Fruit fly (Drosophila melanogaster): ENCODE results near the gene unc-45.

The unc-45 gene

DNA sequence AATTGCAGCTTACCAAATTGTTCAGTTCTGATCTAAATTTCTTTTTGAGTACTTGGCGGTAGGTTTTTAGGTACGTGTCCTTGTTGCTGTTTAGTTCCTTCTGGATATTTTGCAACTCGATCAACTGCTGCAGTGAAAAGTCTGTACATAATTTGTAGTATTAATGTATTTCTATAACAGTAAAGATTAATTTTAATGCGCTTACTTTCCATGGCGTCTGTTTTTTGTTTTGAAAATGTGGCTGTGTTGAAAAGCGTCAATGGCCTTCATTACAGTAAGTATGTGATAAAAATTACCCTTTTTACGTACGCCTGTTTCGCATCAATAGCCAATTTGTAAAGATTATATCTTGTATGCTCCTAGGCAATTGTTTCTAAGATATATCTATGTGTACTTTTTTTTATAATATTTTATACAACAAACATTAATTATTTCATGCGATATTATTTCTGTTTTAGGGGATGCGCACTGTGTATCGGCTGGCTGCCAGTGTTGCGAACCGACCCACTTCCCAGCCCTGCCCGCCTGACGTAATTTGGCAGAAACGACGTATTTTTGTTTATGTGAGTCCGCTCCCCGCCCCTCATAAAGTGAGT, 31.9 kb upstream of the unc-45 start, which contains the start of the genes Kmn2 and CG2698 (continued):
- TF ChIP-seq CG6276 (GFP tag; optimal IDR thresholded peaks at IDR 0.05), result peak; percentile 92
- TF ChIP-seq CG6163 (GFP tag; IDR thresholded peaks at IDR 0.05), result peak; percentile 98
- peak; percentile 94 for TF ChIP-seq net (GFP tag; optimal IDR thresholded peaks at IDR 0.05)
- peak; percentile 95 for TF ChIP-seq CG8319 (GFP tag; optimal IDR thresholded peaks at IDR 0.05)
- peak; percentile 94 for TF ChIP-seq Sox15 (GFP tag; optimal IDR thresholded peaks at IDR 0.05)
- TF ChIP-seq CG31627 (GFP tag; optimal IDR thresholded peaks at IDR 0.05), result peak; percentile 95
- TF ChIP-seq Eip75B (GFP tag; optimal IDR thresholded peaks at IDR 0.05), result peak; percentile 94
- TF ChIP-seq fd59A (GFP tag; optimal IDR thresholded peaks at IDR 0.05), result peak; percentile 90
- TF ChIP-seq CG8119 (GFP tag; IDR thresholded peaks at IDR 0.05), result peak; percentile 97
- no peak for TF ChIP-seq fkh (GFP tag; optimal IDR thresholded peaks at IDR 0.05)
- TF ChIP-seq Blimp-1 (GFP tag; optimal IDR thresholded peaks at IDR 0.05), result peak; percentile 90
- peak; percentile 97 for TF ChIP-seq CG10631 (GFP tag; optimal IDR thresholded peaks at IDR 0.05)
- peak; percentile 91 for TF ChIP-seq Ets21C (GFP tag; optimal IDR thresholded peaks at IDR 0.05)
- TF ChIP-seq vri (GFP tag; optimal IDR thresholded peaks at IDR 0.05), result peak; percentile 98
- peak; percentile 89 for TF ChIP-seq CG16779 (tag; optimal IDR thresholded peaks at IDR 0.05)
- peak; percentile 88 for TF ChIP-seq Lpt (GFP tag; optimal IDR thresholded peaks at IDR 0.05)
- peak; percentile 93 for TF ChIP-seq CG6854 (GFP tag; optimal IDR thresholded peaks at IDR 0.05)
- peak; percentile 98 for TF ChIP-seq CG3919 (GFP tag; optimal IDR thresholded peaks at IDR 0.05)
- peak; percentile 93 for TF ChIP-seq Hr39 (GFP tag; optimal IDR thresholded peaks at IDR 0.05)
- peak; percentile 97 for TF ChIP-seq CG8632 (GFP tag; optimal IDR thresholded peaks at IDR 0.05)
- peak; percentile 95 for TF ChIP-seq Hr4 (GFP tag; optimal IDR thresholded peaks at IDR 0.05)
- TF ChIP-seq Eip93F (GFP tag; optimal IDR thresholded peaks at IDR 0.05), result peak; percentile 86
- TF ChIP-seq CG15336 (GFP tag; IDR thresholded peaks at IDR 0.05), result peak; percentile 97
- TF ChIP-seq svp (GFP tag), result peak; percentile 98

DNA sequence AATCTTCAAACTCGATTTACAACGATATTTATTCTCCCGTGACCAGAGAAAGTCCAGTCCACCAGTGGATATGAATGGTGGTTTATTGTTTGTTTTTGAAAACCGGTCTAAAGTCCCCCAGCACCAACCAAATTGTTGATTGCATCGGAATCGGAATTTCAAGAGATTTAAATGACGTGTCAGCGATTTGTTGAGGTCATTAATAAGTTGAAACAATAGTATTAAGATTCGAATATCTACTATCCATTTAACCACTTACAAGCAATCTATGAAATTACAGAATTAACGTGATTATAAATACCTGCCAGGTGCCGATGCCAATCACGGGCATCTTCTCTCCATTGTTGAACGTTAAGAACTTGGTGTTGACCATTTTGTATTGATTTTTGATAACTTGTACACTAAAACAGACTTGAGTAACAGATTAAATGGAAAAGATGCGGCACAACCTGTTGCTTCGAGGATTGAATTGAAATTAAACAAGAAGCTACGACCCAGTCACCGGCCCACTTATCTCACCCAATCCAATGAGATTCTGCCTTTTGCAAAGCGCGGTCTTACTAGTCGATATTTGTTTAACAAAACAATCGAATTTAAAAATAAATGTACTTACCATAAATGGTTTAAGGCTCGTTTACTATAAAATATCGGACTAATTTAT, 25.4 kb upstream of the unc-45 start, which contains the start of gene CG2767:
CG2767 (minus strand) TSS at position 516 of the 661 bp plus-strand sequence.
- peak; percentile 76 for TF ChIP-seq svp (GFP tag)
- peak; percentile 40 for TF ChIP-seq esn (GFP tag; optimal IDR thresholded peaks at IDR 0.05)
- TF ChIP-seq spab (GFP tag; optimal IDR thresholded peaks at IDR 0.05), result no peak
- no peak for TF ChIP-seq CG34406 (GFP tag; optimal IDR thresholded peaks at IDR 0.05)
- TF ChIP-seq Ets96B (tag; optimal IDR thresholded peaks at IDR 0.05), result no peak
- TF ChIP-seq cyc (GFP tag; optimal IDR thresholded peaks at IDR 0.05), result no peak
- no peak for TF ChIP-seq CG8119 (GFP tag; IDR thresholded peaks at IDR 0.05)
- TF ChIP-seq dsx (GFP tag; optimal IDR thresholded peaks at IDR 0.05; ENCODE audit: poor library complexity, severe bottlenecking), result no peak
- no peak for TF ChIP-seq Sox15 (GFP tag; optimal IDR thresholded peaks at IDR 0.05)
- TF ChIP-seq CG15336 (GFP tag; IDR thresholded peaks at IDR 0.05), result 0 out of 2 replicates have a peak, but pooled peaks have one; percentile 4
- TF ChIP-seq pdm3 (GFP tag; optimal IDR thresholded peaks at IDR 0.05), result no peak
- TF ChIP-seq dac (GFP tag; optimal IDR thresholded peaks at IDR 0.05), result no peak
- TF ChIP-seq Eip78C (GFP tag), result peak; percentile 74

DNA sequence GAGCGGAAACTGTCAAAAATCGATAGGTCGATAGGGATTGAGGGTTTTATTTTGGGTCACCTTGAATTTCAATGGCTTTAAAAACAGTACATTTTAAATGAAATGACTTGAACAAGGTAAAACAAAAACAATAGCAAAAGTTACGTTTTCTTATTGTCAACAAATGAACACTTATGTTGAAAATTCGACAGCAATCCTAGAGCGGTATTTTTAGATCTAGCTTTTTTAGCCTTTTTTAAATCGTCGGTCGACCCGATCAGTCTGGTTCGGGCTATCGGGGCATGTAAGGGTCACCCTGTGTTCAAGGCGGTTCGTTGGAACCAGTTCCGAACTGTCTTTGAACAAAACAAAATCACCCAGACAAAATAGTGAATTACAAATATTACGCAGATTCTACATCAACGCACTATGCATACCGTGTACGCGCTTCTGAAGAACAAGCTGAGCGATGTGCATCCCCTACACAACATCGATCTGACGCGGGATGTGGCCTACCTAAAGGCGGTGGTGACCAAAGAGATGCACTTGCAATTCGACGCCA, 24.0 kb upstream of the unc-45 start, which contains the start of the genes CG11052 and CG3223:
CG11052 (minus strand) TSS at position 218 of the 541 bp plus-strand sequence.
CG3223 (plus strand) TSS at position 321 of the 541 bp plus-strand sequence.
- TF ChIP-seq eg (GFP tag; IDR thresholded peaks at IDR 0.05), result no peak
- TF ChIP-seq Gug (GFP tag; IDR thresholded peaks at IDR 0.05), result no peak
- no peak for TF ChIP-seq salr (GFP tag; optimal IDR thresholded peaks at IDR 0.05)
- no peak for TF ChIP-seq CG8632 (GFP tag; optimal IDR thresholded peaks at IDR 0.05)
- no peak for TF ChIP-seq Ets21C (GFP tag; optimal IDR thresholded peaks at IDR 0.05)
- peak; percentile 43 for TF ChIP-seq esn (GFP tag; optimal IDR thresholded peaks at IDR 0.05)
- peak; percentile 46 for TF ChIP-seq Eip78C (GFP tag)
- TF ChIP-seq svp (GFP tag), result peak; percentile 81
- TF ChIP-seq Sox14 (GFP tag; optimal IDR thresholded peaks at IDR 0.05), result peak; percentile 46
- no peak for TF ChIP-seq CG7368 (GFP tag; optimal IDR thresholded peaks at IDR 0.05)
- TF ChIP-seq CG4318 (GFP tag; optimal IDR thresholded peaks at IDR 0.05), result no peak
- no peak for TF ChIP-seq CG34406 (GFP tag; optimal IDR thresholded peaks at IDR 0.05)
- no peak for TF ChIP-seq CG11294 (GFP tag; IDR thresholded peaks at IDR 0.05)
- TF ChIP-seq CG32006 (GFP tag; optimal IDR thresholded peaks at IDR 0.05), result no peak
- no peak for TF ChIP-seq spab (GFP tag; optimal IDR thresholded peaks at IDR 0.05)
- no peak for TF ChIP-seq cyc (GFP tag; optimal IDR thresholded peaks at IDR 0.05)

Measured in whole organism, prepupa.